Worm (Caenorhabditis elegans) whole organism, L3 larva: ENCODE results near the gene emc-2.

Experiments used
- R02D3.7 ChIP-seq: fragments of 150-350 bp; optimal IDR thresholded peaks from 2 replicates; lab custom pipeline; 2014; ENCODE audit warnings: missing biosample characterization, missing genetic modification characterization
- ZK546.5 ChIP-seq: sonication (generic microtip); optimal IDR thresholded peaks from 2 replicates; lab custom pipeline; 2017; ENCODE audit warnings: missing biosample characterization, missing genetic modification characterization
- aly-2 ChIP-seq: fragments of 150-350 bp; optimal IDR thresholded peaks from 2 replicates; lab custom pipeline; 2014; ENCODE audit warnings: missing biosample characterization, missing genetic modification characterization
- ama-1 ChIP-seq: fragments of 150-350 bp; optimal IDR thresholded peaks from 2 replicates; lab custom pipeline; 2018
- ceh-28 ChIP-seq: fragments of 150-350 bp; optimal IDR thresholded peaks from 2 replicates; lab custom pipeline; 2014; ENCODE audit warnings: missing biosample characterization, missing genetic modification reagents, missing genetic modification characterization
- ceh-82 ChIP-seq: fragments of 150-350 bp; optimal IDR thresholded peaks from 2 replicates; lab custom pipeline; 2014; ENCODE audit warnings: missing biosample characterization, missing genetic modification characterization
- ceh-9 ChIP-seq: sonication (generic microtip); optimal IDR thresholded peaks from 2 replicates; lab custom pipeline; 2018; ENCODE audit warnings: missing biosample characterization, missing genetic modification characterization
- daf-12 ChIP-seq: fragments of 150-350 bp; optimal IDR thresholded peaks from 2 replicates; lab custom pipeline; 2014; ENCODE audit warnings: missing biosample characterization, missing genetic modification reagents, missing genetic modification characterization
- egl-27 ChIP-seq: sonication (generic microtip); optimal IDR thresholded peaks from 4 replicates; lab custom pipeline; 2017; ENCODE audit warnings: missing biosample characterization, missing genetic modification reagents, missing genetic modification characterization
- egl-5 ChIP-seq: fragments of 150-350 bp; optimal IDR thresholded peaks from 2 replicates; lab custom pipeline; 2017; ENCODE audit warnings: missing biosample characterization, missing genetic modification reagents, missing genetic modification characterization, inconsistent platforms
- elt-2 ChIP-seq: sonication (generic microtip); optimal IDR thresholded peaks from 2 replicates; lab custom pipeline; 2016; ENCODE audit warnings: missing genetic modification reagents, mild to moderate bottlenecking, missing genetic modification characterization, missing compliant biosample characterization
- elt-3 ChIP-seq, 3 experiments: fragments of 150-350 bp in 1 of 3; sonication (generic microtip) in 2 of 3; optimal IDR thresholded peaks; 2 replicates in 2 of 3; 4 replicates in 1 of 3; lab custom pipeline; 2014 to 2017; ENCODE audit warnings: missing biosample characterization in 3 of 3, missing genetic modification characterization in 3 of 3
- eor-1 ChIP-seq, 2 experiments: fragments of 150-350 bp; optimal IDR thresholded peaks; 2 replicates each; lab custom pipeline; 2014 to 2018; ENCODE audit warnings: missing biosample characterization in 2 of 2, missing genetic modification characterization in 2 of 2
- fkh-10 ChIP-seq: sonication (generic microtip); optimal IDR thresholded peaks from 2 replicates; lab custom pipeline; 2017; ENCODE audit warnings: missing biosample characterization, missing genetic modification reagents, missing genetic modification characterization
- lsy-12 ChIP-seq: sonication (generic microtip); optimal IDR thresholded peaks from 2 replicates; lab custom pipeline; 2016; ENCODE audit warnings: mild to moderate bottlenecking, missing genetic modification characterization, missing compliant biosample characterization
- mml-1 ChIP-seq: fragments of 150-350 bp; sonication (generic microtip); optimal IDR thresholded peaks from 3 replicates; lab custom pipeline; 2014; ENCODE audit warnings: missing biosample characterization, missing genetic modification characterization
- nfya-1 ChIP-seq: sonication (generic microtip); optimal IDR thresholded peaks from 2 replicates; lab custom pipeline; 2017; ENCODE audit warnings: missing genetic modification characterization, mild to moderate bottlenecking, missing compliant biosample characterization, antibody characterized with exemption, moderate library complexity; ENCODE audit not compliant: insufficient read depth
- nhr-11 ChIP-seq: fragments of 150-350 bp; optimal IDR thresholded peaks from 2 replicates; lab custom pipeline; 2014; ENCODE audit warnings: missing biosample characterization, missing genetic modification characterization
- nhr-23 ChIP-seq: fragments of 150-350 bp; optimal IDR thresholded peaks from 2 replicates; lab custom pipeline; 2014; ENCODE audit warnings: missing biosample characterization, missing genetic modification reagents, missing genetic modification characterization
- nhr-237 ChIP-seq: fragments of 150-350 bp; optimal IDR thresholded peaks from 2 replicates; lab custom pipeline; 2014; ENCODE audit warnings: missing biosample characterization, missing genetic modification characterization
- nhr-43 ChIP-seq: sonication (generic microtip); optimal IDR thresholded peaks from 2 replicates; lab custom pipeline; 2016; ENCODE audit warnings: mild to moderate bottlenecking, missing genetic modification characterization, missing compliant biosample characterization; ENCODE audit not compliant: poor library complexity, severe bottlenecking
- nhr-67 ChIP-seq: fragments of 150-350 bp; optimal IDR thresholded peaks from 2 replicates; lab custom pipeline; 2014; ENCODE audit warnings: missing biosample characterization, missing genetic modification characterization
- nhr-76 ChIP-seq: fragments of 150-350 bp; sonication (generic microtip); optimal IDR thresholded peaks from 5 replicates; lab custom pipeline; 2014; ENCODE audit warnings: missing biosample characterization, missing genetic modification characterization
- nhr-77 ChIP-seq: fragments of 150-350 bp; optimal IDR thresholded peaks from 2 replicates; lab custom pipeline; 2014; ENCODE audit warnings: missing biosample characterization, missing genetic modification characterization
- pha-4 ChIP-seq: fragments of 150-350 bp; optimal IDR thresholded peaks from 2 replicates; lab custom pipeline; 2014; ENCODE audit warnings: missing biosample characterization, missing genetic modification reagents, missing genetic modification characterization
- pqm-1 ChIP-seq: fragments of 150-350 bp; optimal IDR thresholded peaks from 2 replicates; lab custom pipeline; 2017; ENCODE audit warnings: missing biosample characterization, missing genetic modification characterization, inconsistent platforms
- skn-1 ChIP-seq: fragments of 150-350 bp; optimal IDR thresholded peaks from 2 replicates; lab custom pipeline; 2014; ENCODE audit warnings: missing biosample characterization, missing genetic modification characterization
- tbx-2 ChIP-seq: sonication (generic microtip); optimal IDR thresholded peaks from 2 replicates; lab custom pipeline; 2016; ENCODE audit warnings: mild to moderate bottlenecking, missing genetic modification characterization, missing compliant biosample characterization
- unc-39 ChIP-seq: sonication (generic microtip); optimal IDR thresholded peaks from 4 replicates; lab custom pipeline; 2017; ENCODE audit warnings: missing biosample characterization, missing genetic modification characterization
- unc-62 ChIP-seq: fragments of 150-350 bp; sonication (generic microtip); optimal IDR thresholded peaks from 4 replicates; lab custom pipeline; 2014; ENCODE audit warnings: missing biosample characterization, missing genetic modification reagents, missing genetic modification characterization
- zag-1 ChIP-seq: fragments of 150-350 bp; optimal IDR thresholded peaks from 2 replicates; lab custom pipeline; 2014; ENCODE audit warnings: missing biosample characterization, missing genetic modification characterization
- ztf-11 ChIP-seq: fragments of 150-350 bp; optimal IDR thresholded peaks from 2 replicates; lab custom pipeline; 2014; ENCODE audit warnings: missing biosample characterization, missing genetic modification characterization
- ztf-4 ChIP-seq: fragments of 150-350 bp; optimal IDR thresholded peaks from 2 replicates; lab custom pipeline; 2014; ENCODE audit warnings: missing biosample characterization, missing genetic modification characterization

The emc-2 gene

ce11 chrII:1301554-1301953, 4.4 kb downstream of the emc-2 start, which contains the start of gene glb-31:
Gene glb-31, minus strand, starts transcription at chrII:1301654.
- no peak for TF ChIP-seq zag-1 (tag; lab: Kevin White, UChicago)
- TF ChIP-seq skn-1 (tag; lab: Kevin White, UChicago): no peak
- no peak for TF ChIP-seq mml-1 (tag; lab: Kevin White, UChicago)
- no peak for TF ChIP-seq egl-5
- TF ChIP-seq pqm-1 (tag; lab: Kevin White, UChicago): no peak
- TF ChIP-seq tbx-2 (tag; lab: Kevin White, UChicago): no peak
- no peak for TF ChIP-seq ztf-4 (tag; lab: Kevin White, UChicago)

- no peak for TF ChIP-seq nhr-67 (tag; lab: Kevin White, UChicago)
- no peak for TF ChIP-seq nfya-1 (tag; lab: Kevin White, UChicago)
- TF ChIP-seq elt-2: no peak
- no peak for TF ChIP-seq ama-1
- no peak for TF ChIP-seq nhr-76 (tag; lab: Kevin White, UChicago)
- no peak for TF ChIP-seq lsy-12 (tag; lab: Kevin White, UChicago)
- TF ChIP-seq ztf-4 (tag; lab: Kevin White, UChicago): no peak
- no peak for TF ChIP-seq unc-62
- no peak for TF ChIP-seq ceh-9 (tag; lab: Kevin White, UChicago)
- TF ChIP-seq daf-12: no peak
- no peak for TF ChIP-seq aly-2 (tag; lab: Kevin White, UChicago)
- TF ChIP-seq unc-39 (tag; lab: Kevin White, UChicago): no peak
- no peak for TF ChIP-seq nhr-43
- no peak for TF ChIP-seq nhr-11 (tag; lab: Kevin White, UChicago)
- TF ChIP-seq, all 47 proteins: peak for 0
These were observed 7.8 kb downstream of the emc-2 start, which contains the start of gene Y57G7A.1 for ce11 chrII:1298169-1298568. Gene Y57G7A.1, plus strand, starts transcription at chrII:1298469.

- TF ChIP-seq nhr-237 (tag; lab: Kevin White, UChicago): no peak
- no peak for TF ChIP-seq ZK546.5 (tag; lab: Kevin White, UChicago)
- peak; percentile 46 for TF ChIP-seq pha-4
- TF ChIP-seq elt-2: peak; percentile 65
- TF ChIP-seq nhr-76 (tag; lab: Kevin White, UChicago): no peak
- peak; percentile 41 for TF ChIP-seq pqm-1 (tag; lab: Kevin White, UChicago)
- TF ChIP-seq R02D3.7: no peak
These were observed 8.2 kb downstream of the emc-2 start for ce11 chrII:1297697-1298093.

- TF ChIP-seq eor-1 (tag; optimal IDR thresholded peaks at IDR 0.05; lab: Kevin White, UChicago): no peak
- TF ChIP-seq nhr-23 (tag; lab: Kevin White, UChicago): peak; percentile 23
- TF ChIP-seq pha-4: peak; percentile 31
These were observed 8.8 kb downstream of the emc-2 start for ce11 chrII:1297044-1297696.

ce11 chrII:1295776-1296175, 10.2 kb downstream of the emc-2 start, which contains the start of gene Y57G7A.2:
Gene Y57G7A.2, plus strand, starts transcription at chrII:1296076.
- no peak for TF ChIP-seq fkh-10 (GFP tag; lab: Kevin White, UChicago)
- TF ChIP-seq unc-62: no peak
- TF ChIP-seq tbx-2 (tag; lab: Kevin White, UChicago): no peak
- TF ChIP-seq ztf-4 (tag; lab: Kevin White, UChicago): no peak
- no peak for TF ChIP-seq elt-2
- TF ChIP-seq nhr-237 (tag; lab: Kevin White, UChicago): no peak
- no peak for TF ChIP-seq nhr-77 (tag; lab: Kevin White, UChicago)
- TF ChIP-seq daf-12: no peak
- TF ChIP-seq elt-3 (tag; optimal IDR thresholded peaks at IDR 0.05; lab: Kevin White, UChicago): no peak
- TF ChIP-seq ztf-11 (tag; lab: Kevin White, UChicago): no peak
- TF ChIP-seq pha-4: no peak
- no peak for TF ChIP-seq ceh-28 (tag; lab: Kevin White, UChicago)
- TF ChIP-seq skn-1 (tag; lab: Kevin White, UChicago): no peak
- no peak for TF ChIP-seq egl-5
- no peak for TF ChIP-seq egl-27
- TF ChIP-seq nhr-23 (tag; lab: Kevin White, UChicago): no peak
- no peak for TF ChIP-seq unc-39 (tag; lab: Kevin White, UChicago)
- TF ChIP-seq aly-2 (tag; lab: Kevin White, UChicago): no peak
- TF ChIP-seq ceh-82: no peak
